Fruit fly (Drosophila melanogaster) whole organism, embryonic: ENCODE results near the gene nuf.

ENCODE experiments used
- ATbp ChIP-seq: fragments of 200-800 bp; sonication (Bioruptor generic); optimal IDR thresholded peaks from 2 replicates; lab custom pipeline; 2017; ENCODE audit warnings: missing biosample characterization, mild to moderate bottlenecking, missing genetic modification characterization, missing genetic modification reagents
- C15 ChIP-seq: fragments of 200-800 bp; sonication (Bioruptor generic); IDR thresholded peaks from 3 replicates; pipeline ENCODE4 v1.3.6; 2022; ENCODE audit warnings: missing biosample characterization, missing genetic modification characterization
- CG10431 ChIP-seq: fragments of 200-800 bp; sonication (Bioruptor generic); optimal IDR thresholded peaks from 3 replicates; lab custom pipeline; 2018; ENCODE audit warnings: missing biosample characterization, mild to moderate bottlenecking, missing genetic modification characterization
- CG10979 ChIP-seq: fragments of 200-800 bp; sonication (Bioruptor generic); optimal IDR thresholded peaks from 2 replicates; lab custom pipeline; 2018; ENCODE audit warnings: missing biosample characterization, mild to moderate bottlenecking, missing genetic modification characterization, moderate library complexity
- CG11696 ChIP-seq: fragments of 200-800 bp; sonication (Bioruptor generic); IDR thresholded peaks from 2 replicates; pipeline ENCODE4 v1.3.6; 2022; ENCODE audit warnings: missing biosample characterization, missing genetic modification characterization
- CG13424 ChIP-seq: fragments of 200-800 bp; sonication (Bioruptor generic); optimal IDR thresholded peaks from 2 replicates; lab custom pipeline; 2019; ENCODE audit warnings: missing biosample characterization, mild to moderate bottlenecking, missing genetic modification characterization, moderate library complexity
- CG15479 ChIP-seq: fragments of 200-800 bp; sonication (Bioruptor generic); optimal IDR thresholded peaks from 3 replicates; lab custom pipeline; 2019; ENCODE audit warnings: missing biosample characterization, mild to moderate bottlenecking, missing genetic modification characterization, moderate library complexity
- CG16815 ChIP-seq: fragments of 200-800 bp; sonication (Bioruptor generic); optimal IDR thresholded peaks from 3 replicates; lab custom pipeline; 2017; ENCODE audit warnings: missing biosample characterization, mild to moderate bottlenecking, missing genetic modification characterization
- CG17829 ChIP-seq: fragments of 200-800 bp; optimal IDR thresholded peaks from 2 replicates; lab custom pipeline; 2019; ENCODE audit warnings: missing biosample characterization, mild to moderate bottlenecking, missing genetic modification characterization, moderate library complexity
- CG18262 ChIP-seq: fragments of 200-800 bp; optimal IDR thresholded peaks from 3 replicates; lab custom pipeline; 2019; ENCODE audit warnings: missing biosample characterization, mild to moderate bottlenecking, missing genetic modification characterization, moderate library complexity
- CG1832 ChIP-seq: fragments of 200-800 bp; sonication (Bioruptor generic); optimal IDR thresholded peaks from 2 replicates; lab custom pipeline; 2017; ENCODE audit warnings: missing biosample characterization, mild to moderate bottlenecking, missing genetic modification characterization, inconsistent platforms
- CG2712 ChIP-seq: fragments of 200-800 bp; optimal IDR thresholded peaks from 3 replicates; lab custom pipeline; 2019; ENCODE audit warnings: missing biosample characterization, mild to moderate bottlenecking, missing genetic modification characterization, moderate library complexity
- CG3065 ChIP-seq: fragments of 200-800 bp; sonication (Bioruptor generic); optimal IDR thresholded peaks from 2 replicates; lab custom pipeline; 2016; ENCODE audit warnings: missing biosample characterization, missing genetic modification characterization
- CG33557 ChIP-seq: fragments of 200-800 bp; sonication (Bioruptor generic); optimal IDR thresholded peaks from 2 replicates; lab custom pipeline; 2019; ENCODE audit warnings: missing biosample characterization, mild to moderate bottlenecking, missing genetic modification characterization, moderate library complexity
- CG3407 ChIP-seq: fragments of 200-800 bp; sonication (Bioruptor generic); optimal IDR thresholded peaks from 2 replicates; lab custom pipeline; 2018; ENCODE audit warnings: missing biosample characterization, mild to moderate bottlenecking, missing genetic modification characterization
- CG3838 ChIP-seq: fragments of 200-800 bp; sonication (Bioruptor generic); optimal IDR thresholded peaks from 3 replicates; lab custom pipeline; 2016; ENCODE audit warnings: missing biosample characterization, missing genetic modification characterization
- CG6654 ChIP-seq: fragments of 200-800 bp; sonication (Bioruptor generic); optimal IDR thresholded peaks from 2 replicates; lab custom pipeline; 2017; ENCODE audit warnings: missing biosample characterization, mild to moderate bottlenecking, missing genetic modification characterization
- CG7357 ChIP-seq: fragments of 200-800 bp; sonication (Bioruptor generic); IDR thresholded peaks from 3 replicates; pipeline ENCODE4 v1.3.6; 2022; ENCODE audit warnings: missing biosample characterization, missing genetic modification characterization
- CG7745 ChIP-seq: fragments of 200-800 bp; sonication (Bioruptor generic); optimal IDR thresholded peaks from 2 replicates; lab custom pipeline; 2018; ENCODE audit warnings: missing biosample characterization, mild to moderate bottlenecking, missing genetic modification characterization, moderate library complexity
- CHES-1-like ChIP-seq: fragments of 200-800 bp; sonication (Bioruptor generic); optimal IDR thresholded peaks from 2 replicates; lab custom pipeline; 2016; ENCODE audit warnings: missing biosample characterization, missing genetic modification characterization
- D19A ChIP-seq: fragments of 200-800 bp; optimal IDR thresholded peaks from 3 replicates; lab custom pipeline; 2019; ENCODE audit warnings: missing biosample characterization, mild to moderate bottlenecking, missing genetic modification characterization, moderate library complexity
- Ets97D ChIP-seq: fragments of 200-800 bp; sonication (Bioruptor generic); optimal IDR thresholded peaks from 3 replicates; lab custom pipeline; 2016; ENCODE audit warnings: missing biosample characterization, missing genetic modification characterization
- Fer2 ChIP-seq: fragments of 200-800 bp; sonication (Bioruptor generic); optimal IDR thresholded peaks from 2 replicates; lab custom pipeline; 2018; ENCODE audit warnings: missing biosample characterization, mild to moderate bottlenecking, missing genetic modification characterization, moderate library complexity
- Gsc ChIP-seq: fragments of 200-800 bp; sonication (Bioruptor generic); IDR thresholded peaks from 2 replicates; pipeline ENCODE4 v1.3.6; 2022; ENCODE audit warnings: missing biosample characterization, missing genetic modification characterization
- Hr3 ChIP-seq: fragments of 200-800 bp; sonication (Bioruptor generic); optimal IDR thresholded peaks from 3 replicates; lab custom pipeline; 2016; ENCODE audit warnings: missing biosample characterization, missing genetic modification characterization
- Max ChIP-seq: fragments of 200-800 bp; sonication (Bioruptor generic); optimal IDR thresholded peaks from 2 replicates; lab custom pipeline; 2016; ENCODE audit warnings: missing biosample characterization, mild to moderate bottlenecking, missing genetic modification characterization
- NC2α ChIP-seq: fragments of 200-800 bp; sonication (Bioruptor generic); optimal IDR thresholded peaks from 2 replicates; lab custom pipeline; 2016; ENCODE audit warnings: missing biosample characterization, missing genetic modification characterization
- Oaz ChIP-seq: fragments of 200-800 bp; sonication (Bioruptor generic); IDR thresholded peaks from 2 replicates; pipeline ENCODE4 v1.3.6; 2022; ENCODE audit warnings: missing biosample characterization, missing genetic modification characterization
- Scr ChIP-seq: fragments of 200-800 bp; sonication (Bioruptor generic); IDR thresholded peaks from 2 replicates; pipeline ENCODE4 v1.3.6; 2022; ENCODE audit warnings: missing biosample characterization, missing genetic modification characterization; ENCODE audit not compliant: partially characterized antibody
- Six4 ChIP-seq: fragments of 200-800 bp; sonication (Bioruptor generic); optimal IDR thresholded peaks from 2 replicates; lab custom pipeline; 2016; ENCODE audit warnings: missing biosample characterization, missing genetic modification characterization
- Stat92E ChIP-seq, 3 experiments: fragments of >200 bp in 2 of 3; fragments of 200-800 bp in 1 of 3; sonication (Bioruptor generic) in 1 of 3; optimal IDR thresholded peaks; 2 replicates each; lab custom pipeline; 2017 to 2019; ENCODE audit warnings: missing biosample characterization in 3 of 3, missing genetic modification characterization in 3 of 3, mild to moderate bottlenecking in 1 of 3, moderate library complexity in 1 of 3
- caup ChIP-seq: fragments of 200-800 bp; sonication (Bioruptor generic); optimal IDR thresholded peaks from 3 replicates; lab custom pipeline; 2017; ENCODE audit warnings: missing biosample characterization, mild to moderate bottlenecking, missing genetic modification characterization, moderate library complexity; ENCODE audit not compliant: severe bottlenecking
- dysf ChIP-seq: fragments of 200-800 bp; sonication (Bioruptor generic); IDR thresholded peaks from 3 replicates; pipeline ENCODE4 v1.3.6; 2022; ENCODE audit warnings: missing biosample characterization, missing genetic modification characterization
- esg ChIP-seq: fragments of 200-800 bp; sonication (Bioruptor generic); conservative IDR thresholded peaks from 2 replicates; pipeline ENCODE4 v1.3.6; 2022; ENCODE audit warnings: missing biosample characterization, missing genetic modification characterization
- gt ChIP-seq: fragments of 200-800 bp; sonication (Bioruptor generic); IDR thresholded peaks from 2 replicates; pipeline ENCODE4 v1.3.6; 2022; ENCODE audit warnings: missing biosample characterization, missing genetic modification characterization
- h ChIP-seq: fragments of >200 bp; optimal IDR thresholded peaks from 2 replicates; lab custom pipeline; 2017
- her ChIP-seq: fragments of 200-800 bp; sonication (Bioruptor generic); optimal IDR thresholded peaks from 2 replicates; lab custom pipeline; 2016; ENCODE audit warnings: missing biosample characterization, missing genetic modification characterization
- insv ChIP-seq, 2 experiments: fragments of 200-800 bp; sonication (Bioruptor generic); optimal IDR thresholded peaks; 3 replicates each; lab custom pipeline; 2016 to 2018; ENCODE audit warnings: missing biosample characterization in 2 of 2, missing genetic modification characterization in 2 of 2
- inv ChIP-seq: fragments of 200-800 bp; sonication (Bioruptor generic); IDR thresholded peaks from 2 replicates; pipeline ENCODE4 v1.3.6; 2022; ENCODE audit warnings: missing biosample characterization, missing genetic modification characterization; ENCODE audit not compliant: partially characterized antibody
- nom ChIP-seq: fragments of 200-800 bp; sonication (Bioruptor generic); optimal IDR thresholded peaks from 2 replicates; lab custom pipeline; 2017; ENCODE audit warnings: missing biosample characterization, missing genetic modification characterization, mild to moderate bottlenecking, moderate library complexity, missing genetic modification reagents
- oc ChIP-seq: fragments of 200-800 bp; sonication (Bioruptor generic); optimal IDR thresholded peaks from 2 replicates; lab custom pipeline; 2018; ENCODE audit warnings: missing biosample characterization, mild to moderate bottlenecking, missing genetic modification characterization, moderate library complexity
- pb ChIP-seq: fragments of 200-800 bp; sonication (Bioruptor generic); optimal IDR thresholded peaks from 3 replicates; lab custom pipeline; 2016; ENCODE audit warnings: missing biosample characterization, missing genetic modification characterization
- pum ChIP-seq: fragments of 200-800 bp; sonication (Bioruptor generic); optimal IDR thresholded peaks from 2 replicates; lab custom pipeline; 2016; ENCODE audit warnings: missing biosample characterization, missing genetic modification characterization
- sens-2 ChIP-seq: fragments of 200-800 bp; sonication (Bioruptor generic); IDR thresholded peaks from 2 replicates; pipeline ENCODE4 v1.3.6; 2022; ENCODE audit warnings: missing biosample characterization, missing genetic modification characterization
- seq ChIP-seq: fragments of 200-800 bp; sonication (Bioruptor generic); IDR thresholded peaks from 2 replicates; pipeline ENCODE4 v1.3.6; 2022; ENCODE audit warnings: missing biosample characterization, missing genetic modification characterization
- sob ChIP-seq: fragments of 200-800 bp; sonication (Bioruptor generic); IDR thresholded peaks from 2 replicates; pipeline ENCODE4 v1.3.6; 2022; ENCODE audit warnings: missing biosample characterization, missing genetic modification characterization
- tgo ChIP-seq: fragments of 200-800 bp; sonication (Bioruptor generic); IDR thresholded peaks from 3 replicates; pipeline ENCODE4 v1.3.6; 2022; ENCODE audit warnings: missing biosample characterization, missing genetic modification characterization
- tup ChIP-seq: fragments of 200-800 bp; sonication (Bioruptor generic); optimal IDR thresholded peaks from 2 replicates; lab custom pipeline; 2016; ENCODE audit warnings: missing biosample characterization, mild to moderate bottlenecking, missing genetic modification characterization, moderate library complexity
- tx ChIP-seq: fragments of 200-800 bp; sonication (Bioruptor generic); optimal IDR thresholded peaks from 2 replicates; lab custom pipeline; 2016; ENCODE audit warnings: missing biosample characterization, missing genetic modification characterization
- vfl ChIP-seq: fragments of 200-800 bp; sonication (Bioruptor generic); optimal IDR thresholded peaks from 2 replicates; lab custom pipeline; 2016; ENCODE audit warnings: missing biosample characterization, missing genetic modification characterization
- wor ChIP-seq: fragments of 200-800 bp; sonication (Bioruptor generic); IDR thresholded peaks from 2 replicates; pipeline ENCODE4 v1.3.6; 2022; ENCODE audit warnings: missing biosample characterization, missing genetic modification characterization
- zen2 ChIP-seq: fragments of 200-800 bp; sonication (Bioruptor generic); IDR thresholded peaks from 3 replicates; pipeline ENCODE4 v1.3.6; 2022; ENCODE audit warnings: missing biosample characterization, missing genetic modification characterization; ENCODE audit not compliant: partially characterized antibody

Gene nuf

dm6 chr3L:14166271-14166670 is 24.4 kb upstream of the nuf start (continued):
- TF ChIP-seq CG3838 (GFP tag; lab: Kevin White, UChicago) (no peak), gt (GFP tag; lab: Robert Waterston, UW) (no peak), CG2712 (tag; lab: Kevin White, UChicago) (peak; percentile 38), CG1832 (GFP tag; lab: Kevin White, UChicago) (no peak), pb (no peak), CG17829 (tag; lab: Kevin White, UChicago) (peak; percentile 26), CG11696 (GFP tag; lab: Robert Waterston, UW) (no peak), tx (GFP tag; lab: Kevin White, UChicago) (no peak), CG15479 (GFP tag; lab: Kevin White, UChicago) (no peak), CG6654 (GFP tag; lab: Kevin White, UChicago) (no peak), Scr (GFP tag; lab: Robert Waterston, UW) (no peak), D19A (tag; lab: Kevin White, UChicago) (peak; percentile 23), CG13424 (tag; lab: Kevin White, UChicago) (peak; percentile 25), Oaz (GFP tag; lab: Robert Waterston, UW) (no peak), Stat92E (GFP tag; optimal IDR thresholded peaks at IDR 0.05; lab: Kevin White, UChicago) (no peak), inv (GFP tag; lab: Robert Waterston, UW) (no peak), Max (no peak), dysf (GFP tag; lab: Robert Waterston, UW) (no peak), CG7357 (GFP tag; lab: Robert Waterston, UW) (no peak), Hr3 (GFP tag; lab: Kevin White, UChicago) (peak; percentile 22), sens-2 (GFP tag; lab: Robert Waterston, UW) (0 out of 2 replicates have a peak, but pooled peaks have one; percentile 33), Ets97D (GFP tag; lab: Kevin White, UChicago) (no peak), Fer2 (tag; lab: Kevin White, UChicago) (no peak), C15 (GFP tag; lab: Robert Waterston, UW) (no peak), CG10979 (tag; lab: Kevin White, UChicago) (peak; percentile 66), insv (GFP tag; optimal IDR thresholded peaks at IDR 0.05; lab: Kevin White, UChicago) (no peak), CHES-1-like (GFP tag; lab: Kevin White, UChicago) (no peak), pum (GFP tag; lab: Kevin White, UChicago) (peak; percentile 3), CG33557 (GFP tag; lab: Kevin White, UChicago) (no peak), CG3407 (GFP tag; lab: Kevin White, UChicago) (no peak), tup (GFP tag; lab: Kevin White, UChicago) (no peak), zen2 (GFP tag; lab: Robert Waterston, UW) (no peak), CG3065 (GFP tag; lab: Kevin White, UChicago) (no peak), oc (no peak), CG7745 (tag; lab: Kevin White, UChicago) (no peak), Six4 (peak; percentile 13), CG18262 (peak; percentile 44), esg (GFP tag; lab: Robert Waterston, UW) (no peak; the same call in 1 of the 2 replicates), vfl (no peak), h (lab: Kevin White, UChicago) (no peak), wor (no peak), ATbp (GFP tag; lab: Kevin White, UChicago) (no peak), tgo (GFP tag; lab: Robert Waterston, UW) (no peak), Gsc (GFP tag; lab: Robert Waterston, UW) (no peak; the same call in 1 of the 2 replicates), her (no peak), seq (no peak), CG16815 (GFP tag; lab: Kevin White, UChicago) (peak; percentile 34), nom (GFP tag; lab: Kevin White, UChicago) (no peak), CG10431 (GFP tag; lab: Kevin White, UChicago) (no peak), sob (GFP tag; lab: Robert Waterston, UW) (no peak), NC2α (no peak), caup (GFP tag; lab: Kevin White, UChicago) (no peak)
